Worm (Caenorhabditis elegans): ENCODE data around the gene F58D2.3.
A peak's percentile ranks its signal among the peaks of the same experiment; 100 is the strongest.

The F58D2.3 gene

DNA sequence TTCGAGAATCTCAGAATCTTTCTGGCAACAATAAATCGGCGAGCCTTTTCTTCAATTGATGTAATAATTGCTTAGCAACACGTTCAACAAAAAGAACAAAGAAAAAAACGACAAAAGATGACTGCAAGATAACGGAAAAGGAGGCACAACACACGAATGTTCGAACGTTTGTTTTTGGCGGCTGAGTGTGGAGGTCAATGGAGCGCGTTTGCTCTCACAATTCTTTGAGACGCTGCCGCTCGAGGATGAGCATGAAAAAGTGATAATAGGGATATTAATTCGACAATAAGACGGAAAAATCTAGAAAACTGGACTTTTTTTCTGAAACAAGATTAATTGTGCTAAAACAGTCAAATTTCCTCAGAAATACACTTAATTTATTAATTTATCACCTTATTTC is 25.3 kb upstream of the F58D2.3 start:
- TF ChIP-seq elt-1 (tag; optimal IDR thresholded peaks at IDR 0.05), result no peak
- TF ChIP-seq snpc-4 (tag; optimal IDR thresholded peaks at IDR 0.05), result no peak
- no peak for TF ChIP-seq alr-1 (tag; optimal IDR thresholded peaks at IDR 0.05)
- TF ChIP-seq ceh-16 (tag; optimal IDR thresholded peaks at IDR 0.05), result no peak
- TF ChIP-seq ama-1 (optimal IDR thresholded peaks at IDR 0.05), result no peak
- TF ChIP-seq gmeb-1 (tag; optimal IDR thresholded peaks at IDR 0.05), result peak; percentile 65
- TF ChIP-seq unc-62 (GFP tag; optimal IDR thresholded peaks at IDR 0.05), result no peak
- no peak for TF ChIP-seq ceh-82 (tag; optimal IDR thresholded peaks at IDR 0.05)
- no peak for TF ChIP-seq dmd-4 (tag; optimal IDR thresholded peaks at IDR 0.05)
- no peak for TF ChIP-seq ZK546.5 (tag; optimal IDR thresholded peaks at IDR 0.05)
- no peak for TF ChIP-seq mab-5 (tag; optimal IDR thresholded peaks at IDR 0.05)
- no peak for TF ChIP-seq lin-39 (tag; optimal IDR thresholded peaks at IDR 0.05)
- TF ChIP-seq blmp-1 (tag; optimal IDR thresholded peaks at IDR 0.05; ENCODE audit: insufficient read depth), result no peak
- no peak for TF ChIP-seq egl-27 (tag; optimal IDR thresholded peaks at IDR 0.05)
- TF ChIP-seq peb-1 (tag; optimal IDR thresholded peaks at IDR 0.05), result no peak
- TF ChIP-seq Y55F3AM.14 (GFP tag; optimal IDR thresholded peaks at IDR 0.05), result no peak
- no peak for TF ChIP-seq nhr-21 (tag; optimal IDR thresholded peaks at IDR 0.05)
- no peak for TF ChIP-seq elt-3 (tag; optimal IDR thresholded peaks at IDR 0.05)
- no peak for TF ChIP-seq nhr-77 (tag; optimal IDR thresholded peaks at IDR 0.05)
- no peak for TF ChIP-seq mbf-1 (tag; optimal IDR thresholded peaks at IDR 0.05)
- no peak for TF ChIP-seq unc-39 (tag; optimal IDR thresholded peaks at IDR 0.05)
- no peak for TF ChIP-seq crh-2 (tag; optimal IDR thresholded peaks at IDR 0.05)
- TF ChIP-seq sma-9 (GFP tag; optimal IDR thresholded peaks at IDR 0.05), result no peak
- no peak for TF ChIP-seq sma-9 (tag; optimal IDR thresholded peaks at IDR 0.05)
- no peak for TF ChIP-seq nhr-12 (tag; optimal IDR thresholded peaks at IDR 0.05)
- no peak for TF ChIP-seq nhr-23 (tag; optimal IDR thresholded peaks at IDR 0.05)
- no peak for TF ChIP-seq skn-1 (tag; optimal IDR thresholded peaks at IDR 0.05)
- TF ChIP-seq unc-55 (GFP tag; optimal IDR thresholded peaks at IDR 0.05), result peak; percentile 50
- no peak for TF ChIP-seq nhr-237 (tag; optimal IDR thresholded peaks at IDR 0.05)
- no peak for TF ChIP-seq lin-13 (GFP tag; optimal IDR thresholded peaks at IDR 0.05)
- no peak for TF ChIP-seq ztf-11 (tag; optimal IDR thresholded peaks at IDR 0.05)
- peak; percentile 84 for TF ChIP-seq nhr-129 (tag; optimal IDR thresholded peaks at IDR 0.05)
- no peak for TF ChIP-seq nhr-6 (tag; optimal IDR thresholded peaks at IDR 0.05)
- no peak for TF ChIP-seq zag-1 (tag; optimal IDR thresholded peaks at IDR 0.05)
- TF ChIP-seq nhr-25 (tag; optimal IDR thresholded peaks at IDR 0.05), result no peak
- no peak for TF ChIP-seq sem-4 (tag; optimal IDR thresholded peaks at IDR 0.05)
- TF ChIP-seq lin-11 (tag; optimal IDR thresholded peaks at IDR 0.05), result no peak
- no peak for TF ChIP-seq ztf-1 (GFP tag; conservative IDR thresholded peaks at IDR 0.05)
- no peak for TF ChIP-seq F13H6.1 (tag; optimal IDR thresholded peaks at IDR 0.05)
- TF ChIP-seq R02D3.7 (tag; optimal IDR thresholded peaks at IDR 0.05), result no peak
- no peak for TF ChIP-seq aly-2 (tag; optimal IDR thresholded peaks at IDR 0.05)
- TF ChIP-seq nhr-11 (tag; optimal IDR thresholded peaks at IDR 0.05), result no peak
- TF ChIP-seq fos-1 (tag; optimal IDR thresholded peaks at IDR 0.05), result peak; percentile 7
- no peak for TF ChIP-seq mdl-1 (tag; optimal IDR thresholded peaks at IDR 0.05)
- TF ChIP-seq ztf-4 (tag; optimal IDR thresholded peaks at IDR 0.05), result no peak
- peak in 1 of 2 experiments; percentile 45 for TF ChIP-seq lsy-2 (tag; optimal IDR thresholded peaks at IDR 0.05)
- TF ChIP-seq C34F6.9 (tag; optimal IDR thresholded peaks at IDR 0.05), result peak; percentile 38
- TF ChIP-seq nhr-10 (tag; optimal IDR thresholded peaks at IDR 0.05), result no peak
- TF ChIP-seq sma-3 (GFP tag; optimal IDR thresholded peaks at IDR 0.05), result no peak

DNA sequence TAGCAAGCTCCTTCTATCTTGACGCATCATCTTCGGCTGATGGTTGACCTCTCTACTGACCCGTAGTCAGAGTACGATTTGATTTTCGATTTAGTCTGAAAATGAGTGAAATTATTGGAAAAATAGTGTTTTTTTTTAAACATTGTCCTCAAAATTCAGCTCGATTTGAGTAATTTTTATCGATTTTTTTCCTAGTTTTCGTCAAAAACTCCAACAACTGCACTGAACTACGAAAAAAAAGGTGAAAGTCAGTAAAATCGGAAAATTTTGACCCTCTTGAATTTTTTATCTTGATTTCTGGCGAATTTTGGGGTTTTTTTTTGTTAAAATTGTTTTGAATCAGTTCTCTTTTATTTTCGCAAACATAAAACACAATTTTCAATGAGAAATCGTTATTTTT is 23.4 kb upstream of the F58D2.3 start, which contains the start of gene ced-3:
Gene ced-3, minus strand, starts transcription at position 101 of the 400 bp plus-strand sequence.
- TF ChIP-seq mdl-1 (tag; optimal IDR thresholded peaks at IDR 0.05) (no peak), Y55F3AM.14 (GFP tag; optimal IDR thresholded peaks at IDR 0.05) (no peak), nhr-237 (tag; optimal IDR thresholded peaks at IDR 0.05) (no peak), gmeb-1 (tag; optimal IDR thresholded peaks at IDR 0.05) (no peak), ZK546.5 (tag; optimal IDR thresholded peaks at IDR 0.05) (no peak), snpc-4 (tag; optimal IDR thresholded peaks at IDR 0.05) (no peak), mab-5 (tag; optimal IDR thresholded peaks at IDR 0.05) (no peak)
